Worm (Caenorhabditis elegans) whole organism, L4 larva: ENCODE data around the gene fbxc-27.

Source experiments
- D1046.2 ChIP-seq: fragments of 200-800 bp; sonication (Bioruptor generic); IDR thresholded peaks from 2 replicates; pipeline ENCODE4 v1.3.6; 2022; ENCODE audit warnings: missing genetic modification characterization, missing compliant biosample characterization
- F10B5.3 ChIP-seq: sonication (generic microtip); optimal IDR thresholded peaks from 2 replicates; lab custom pipeline; 2016; ENCODE audit warnings: mild to moderate bottlenecking, missing genetic modification characterization, missing compliant biosample characterization
- F26F4.8 ChIP-seq: fragments of 200-800 bp; sonication (Bioruptor generic); conservative IDR thresholded peaks from 2 replicates; pipeline ENCODE4 v1.3.6; 2022; ENCODE audit warnings: missing genetic modification characterization, missing compliant biosample characterization
- F37D6.2 ChIP-seq: sonication (generic microtip); optimal IDR thresholded peaks from 2 replicates; lab custom pipeline; 2016; ENCODE audit warnings: mild to moderate bottlenecking, missing genetic modification characterization, missing compliant biosample characterization
- T20F7.1 ChIP-seq: fragments of 200-800 bp; sonication (Bioruptor generic); optimal IDR thresholded peaks from 2 replicates; lab custom pipeline; 2018; ENCODE audit warnings: mild to moderate bottlenecking, missing genetic modification characterization, missing compliant biosample characterization
- Y48G9A.11 ChIP-seq: fragments of 200-800 bp; sonication (Bioruptor generic); IDR thresholded peaks from 2 replicates; pipeline ENCODE4 v1.3.6; 2022; ENCODE audit warnings: missing genetic modification reagents, missing genetic modification characterization, missing compliant biosample characterization
- ceh-20 ChIP-seq: fragments of 200-800 bp; sonication (Bioruptor generic); IDR thresholded peaks from 2 replicates; pipeline ENCODE4 v1.3.6; 2022; ENCODE audit warnings: missing genetic modification reagents, missing genetic modification characterization, missing compliant biosample characterization
- ceh-44 ChIP-seq: fragments of 200-800 bp; sonication (Bioruptor generic); IDR thresholded peaks from 2 replicates; pipeline ENCODE4 v1.3.6; 2022; ENCODE audit warnings: missing genetic modification reagents, missing genetic modification characterization, missing compliant biosample characterization
- ceh-62 ChIP-seq: sonication (generic microtip); optimal IDR thresholded peaks from 2 replicates; lab custom pipeline; 2017; ENCODE audit warnings: missing biosample characterization, missing genetic modification characterization
- ces-1 ChIP-seq: fragments of 150-350 bp; sonication (generic microtip); optimal IDR thresholded peaks from 4 replicates; lab custom pipeline; 2014; ENCODE audit warnings: missing biosample characterization, missing genetic modification reagents, missing genetic modification characterization
- ctbp-1 ChIP-seq: fragments of 200-800 bp; sonication (Bioruptor generic); IDR thresholded peaks from 2 replicates; pipeline ENCODE4 v1.3.6; 2022; ENCODE audit warnings: missing genetic modification reagents, missing genetic modification characterization, missing compliant biosample characterization
- daf-16 ChIP-seq, 3 experiments: sonication (generic microtip); optimal IDR thresholded peaks; 2 replicates each; lab custom pipeline; 2016 to 2017; ENCODE audit warnings: missing genetic modification characterization in 3 of 3, missing genetic modification reagents in 3 of 3, mild to moderate bottlenecking in 2 of 3, missing compliant biosample characterization in 2 of 3, missing biosample characterization in 1 of 3, moderate library complexity in 1 of 3
- daf-19 ChIP-seq: fragments of 200-800 bp; sonication (Bioruptor generic); conservative IDR thresholded peaks from 2 replicates; pipeline ENCODE4 v1.3.6; 2022; ENCODE audit warnings: missing genetic modification characterization, missing compliant biosample characterization
- dmd-6 ChIP-seq: fragments of 200-800 bp; sonication (Bioruptor generic); IDR thresholded peaks from 2 replicates; pipeline ENCODE4 v1.3.6; 2022; ENCODE audit warnings: missing genetic modification reagents, missing genetic modification characterization, missing compliant biosample characterization
- dmd-8 ChIP-seq: fragments of 200-800 bp; sonication (Bioruptor generic); IDR thresholded peaks from 2 replicates; pipeline ENCODE4 v1.3.6; 2022; ENCODE audit warnings: missing genetic modification characterization, missing compliant biosample characterization
- dmd-9 ChIP-seq: fragments of 200-800 bp; sonication (Bioruptor generic); IDR thresholded peaks from 2 replicates; pipeline ENCODE4 v1.3.6; 2022; ENCODE audit warnings: missing genetic modification reagents, missing genetic modification characterization, missing compliant biosample characterization
- dve-1 ChIP-seq: sonication (generic microtip); optimal IDR thresholded peaks from 2 replicates; lab custom pipeline; 2017; ENCODE audit warnings: antibody characterized with exemption, mild to moderate bottlenecking, missing genetic modification characterization, missing compliant biosample characterization; ENCODE audit not compliant: insufficient read depth
- egl-43 ChIP-seq: fragments of 200-800 bp; sonication (Bioruptor generic); IDR thresholded peaks from 2 replicates; pipeline ENCODE4 v1.3.6; 2022; ENCODE audit warnings: missing genetic modification reagents, missing genetic modification characterization, missing compliant biosample characterization
- fos-1 ChIP-seq: fragments of 150-350 bp; optimal IDR thresholded peaks from 2 replicates; lab custom pipeline; 2014; ENCODE audit warnings: missing biosample characterization, missing genetic modification characterization
- hif-1 ChIP-seq, 2 experiments: sonication (generic microtip); optimal IDR thresholded peaks; 2 replicates each; lab custom pipeline; 2016 to 2017; ENCODE audit warnings: missing compliant biosample characterization in 2 of 2, missing genetic modification characterization in 2 of 2, missing genetic modification reagents in 2 of 2, missing genotype in 2 of 2, mild to moderate bottlenecking in 1 of 2
- hlh-11 ChIP-seq: fragments of 200-800 bp; sonication (Bioruptor generic); optimal IDR thresholded peaks from 2 replicates; lab custom pipeline; 2018; ENCODE audit warnings: mild to moderate bottlenecking, missing genetic modification characterization, missing compliant biosample characterization
- hlh-30 ChIP-seq: sonication (generic microtip); optimal IDR thresholded peaks from 2 replicates; lab custom pipeline; 2017; ENCODE audit warnings: antibody characterized with exemption, mild to moderate bottlenecking, missing genetic modification characterization, missing compliant biosample characterization; ENCODE audit not compliant: insufficient read depth
- lin-1 ChIP-seq: fragments of 200-800 bp; sonication (Bioruptor generic); IDR thresholded peaks from 2 replicates; pipeline ENCODE4 v1.3.6; 2022; ENCODE audit warnings: missing genetic modification reagents, missing genetic modification characterization, missing compliant biosample characterization
- lin-13 ChIP-seq: fragments of 150-350 bp; optimal IDR thresholded peaks from 2 replicates; lab custom pipeline; 2014; ENCODE audit warnings: missing biosample characterization, missing genetic modification reagents, missing genetic modification characterization
- lin-15B ChIP-seq: fragments of 150-350 bp; sonication (generic microtip); optimal IDR thresholded peaks from 3 replicates; lab custom pipeline; 2014; ENCODE audit warnings: missing biosample characterization, missing genetic modification characterization
- lin-29 ChIP-seq: fragments of 200-800 bp; sonication (Bioruptor generic); IDR thresholded peaks from 2 replicates; pipeline ENCODE4 v1.3.6; 2022; ENCODE audit warnings: missing genetic modification reagents, missing genetic modification characterization, missing compliant biosample characterization
- lir-3 ChIP-seq: sonication (generic microtip); optimal IDR thresholded peaks from 2 replicates; lab custom pipeline; 2016; ENCODE audit warnings: mild to moderate bottlenecking, missing genetic modification characterization, missing compliant biosample characterization
- madf-9 ChIP-seq: fragments of 200-800 bp; sonication (Bioruptor generic); conservative IDR thresholded peaks from 2 replicates; pipeline ENCODE4 v1.3.6; 2022; ENCODE audit warnings: missing genetic modification reagents, missing genetic modification characterization, missing compliant biosample characterization
- mdl-1 ChIP-seq, 2 experiments: fragments of 150-350 bp in 1 of 2; sonication (generic microtip) in 1 of 2; optimal IDR thresholded peaks; 2 replicates each; lab custom pipeline; 2014 to 2017; ENCODE audit warnings: missing biosample characterization in 2 of 2, missing genetic modification characterization in 2 of 2
- mdt-29 ChIP-seq: fragments of 200-800 bp; sonication (Bioruptor generic); IDR thresholded peaks from 2 replicates; pipeline ENCODE4 v1.3.6; 2022; ENCODE audit warnings: missing genetic modification reagents, missing genetic modification characterization, missing compliant biosample characterization
- mxl-3 ChIP-seq: fragments of 200-800 bp; sonication (Bioruptor generic); optimal IDR thresholded peaks from 2 replicates; lab custom pipeline; 2018; ENCODE audit warnings: mild to moderate bottlenecking, missing genetic modification characterization, missing compliant biosample characterization
- nhr-10 ChIP-seq: fragments of 150-350 bp; optimal IDR thresholded peaks from 2 replicates; lab custom pipeline; 2014; ENCODE audit warnings: missing biosample characterization, missing genetic modification characterization
- nhr-11 ChIP-seq: fragments of 150-350 bp; optimal IDR thresholded peaks from 2 replicates; lab custom pipeline; 2014; ENCODE audit warnings: missing biosample characterization, missing genetic modification characterization
- nhr-48 ChIP-seq: sonication (generic microtip); optimal IDR thresholded peaks from 2 replicates; lab custom pipeline; 2016; ENCODE audit warnings: mild to moderate bottlenecking, missing genetic modification characterization, missing compliant biosample characterization
- nhr-6 ChIP-seq: fragments of 150-350 bp; optimal IDR thresholded peaks from 2 replicates; lab custom pipeline; 2014; ENCODE audit warnings: missing biosample characterization, missing genetic modification characterization
- nhr-76 ChIP-seq: fragments of 150-350 bp; optimal IDR thresholded peaks from 2 replicates; lab custom pipeline; 2014; ENCODE audit warnings: missing biosample characterization, missing genetic modification characterization
- nhr-77 ChIP-seq: fragments of 150-350 bp; optimal IDR thresholded peaks from 2 replicates; lab custom pipeline; 2014; ENCODE audit warnings: missing biosample characterization, missing genetic modification characterization
- pha-4 ChIP-seq, 2 experiments: fragments of 150-350 bp in 1 of 2; fragments of 200-800 bp in 1 of 2; sonication (Bioruptor generic) in 1 of 2; IDR thresholded peaks in 1 of 2; optimal IDR thresholded peaks in 1 of 2; 2 replicates each; pipeline versions ENCODE4 v1.3.6 to Lab custom; 2014 to 2022; ENCODE audit warnings: missing genetic modification characterization in 2 of 2, missing genetic modification reagents in 2 of 2, missing biosample characterization in 1 of 2, missing compliant biosample characterization in 1 of 2
- pqm-1 ChIP-seq: sonication (generic microtip); optimal IDR thresholded peaks from 2 replicates; lab custom pipeline; 2017; ENCODE audit warnings: missing biosample characterization, missing genetic modification characterization
- set-16 ChIP-seq: fragments of 200-800 bp; sonication (Bioruptor generic); IDR thresholded peaks from 2 replicates; pipeline ENCODE4 v1.3.6; 2022; ENCODE audit warnings: missing genetic modification reagents, missing genetic modification characterization, missing compliant biosample characterization
- snpc-4 ChIP-seq: fragments of 150-350 bp; optimal IDR thresholded peaks from 2 replicates; lab custom pipeline; 2014; ENCODE audit warnings: missing biosample characterization, missing genetic modification characterization
- unc-39 ChIP-seq: sonication (generic microtip); optimal IDR thresholded peaks from 2 replicates; lab custom pipeline; 2017; ENCODE audit warnings: missing biosample characterization, missing genetic modification characterization
- unc-62 ChIP-seq, 3 experiments: fragments of 150-350 bp in 1 of 3; sonication (generic microtip); optimal IDR thresholded peaks in 2 of 3; peaks in 1 of 3; 1 replicate in 1 of 3; 2 replicates in 2 of 3; lab custom pipeline; 2014 to 2017; ENCODE audit warnings: missing biosample characterization in 3 of 3, missing genetic modification characterization in 3 of 3, missing genetic modification reagents in 3 of 3, missing genotype in 1 of 3
- vab-7 ChIP-seq: fragments of 200-800 bp; sonication (Bioruptor generic); IDR thresholded peaks from 2 replicates; pipeline ENCODE4 v1.3.6; 2022; ENCODE audit warnings: missing genetic modification reagents, missing genetic modification characterization, missing compliant biosample characterization
- zag-1 ChIP-seq: fragments of 150-350 bp; optimal IDR thresholded peaks from 2 replicates; lab custom pipeline; 2014; ENCODE audit warnings: missing biosample characterization, missing genetic modification characterization
- zip-11 ChIP-seq: fragments of 200-800 bp; sonication (Bioruptor generic); IDR thresholded peaks from 2 replicates; pipeline ENCODE4 v1.3.6; 2022; ENCODE audit warnings: missing genetic modification characterization, missing compliant biosample characterization
- zip-2 ChIP-seq: fragments of 150-350 bp; optimal IDR thresholded peaks from 2 replicates; lab custom pipeline; 2014; ENCODE audit warnings: missing biosample characterization, missing genetic modification characterization

fbxc-27 gene

DNA sequence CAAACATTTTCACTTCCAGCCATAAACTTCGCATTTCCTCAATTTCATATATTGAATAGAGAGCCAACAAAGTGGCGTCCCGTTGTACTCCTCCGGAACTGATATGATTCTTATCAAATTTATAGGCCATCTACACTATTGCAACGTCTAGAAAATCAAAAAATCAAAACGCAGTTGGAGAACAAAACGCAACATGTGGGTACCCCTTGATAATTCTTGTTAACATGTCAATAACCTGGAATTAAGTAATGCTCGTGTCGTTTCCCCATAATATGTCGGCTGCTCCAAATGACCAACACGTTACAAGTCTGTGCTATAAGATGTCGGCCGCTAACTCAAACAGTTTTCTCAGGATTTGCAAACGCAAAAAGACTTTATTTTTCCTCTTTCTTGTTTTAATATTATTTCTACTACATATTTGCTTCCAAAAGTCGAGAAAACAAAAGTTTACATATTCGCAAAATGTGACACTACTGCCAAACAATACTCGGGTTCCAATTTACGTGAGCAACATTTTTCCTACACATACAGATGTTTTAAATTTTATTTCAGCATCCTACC lies 28.8 kb upstream of the fbxc-27 start (continued):
- TF ChIP-seq nhr-48, result no peak
- no peak for TF ChIP-seq mdl-1 (tag; optimal IDR thresholded peaks at IDR 0.05; lab: Kevin White, UChicago)
- no peak for TF ChIP-seq nhr-6 (tag; lab: Kevin White, UChicago)
- TF ChIP-seq lin-13 (GFP tag; lab: Kevin White, UChicago), result peak; percentile 20
- no peak for TF ChIP-seq lin-1 (GFP tag; lab: Robert Waterston, UW)
- no peak for TF ChIP-seq hlh-30 (tag; lab: Kevin White, UChicago)
- peak; percentile 9 for TF ChIP-seq dve-1 (tag; lab: Kevin White, UChicago)
- TF ChIP-seq Y48G9A.11, result no peak
- no peak for TF ChIP-seq lin-29
- TF ChIP-seq pqm-1 (tag; lab: Kevin White, UChicago), result peak; percentile 87
- TF ChIP-seq zip-2 (tag; lab: Kevin White, UChicago), result no peak
- no peak for TF ChIP-seq vab-7 (GFP tag; lab: Robert Waterston, UW)
- TF ChIP-seq snpc-4, result no peak
- TF ChIP-seq dmd-8 (GFP tag; lab: Robert Waterston, UW), result no peak
- TF ChIP-seq mxl-3 (GFP tag; lab: Kevin White, UChicago), result no peak
- no peak for TF ChIP-seq ces-1 (GFP tag; lab: Kevin White, UChicago)
- no peak for TF ChIP-seq nhr-76 (tag; lab: Kevin White, UChicago)

DNA sequence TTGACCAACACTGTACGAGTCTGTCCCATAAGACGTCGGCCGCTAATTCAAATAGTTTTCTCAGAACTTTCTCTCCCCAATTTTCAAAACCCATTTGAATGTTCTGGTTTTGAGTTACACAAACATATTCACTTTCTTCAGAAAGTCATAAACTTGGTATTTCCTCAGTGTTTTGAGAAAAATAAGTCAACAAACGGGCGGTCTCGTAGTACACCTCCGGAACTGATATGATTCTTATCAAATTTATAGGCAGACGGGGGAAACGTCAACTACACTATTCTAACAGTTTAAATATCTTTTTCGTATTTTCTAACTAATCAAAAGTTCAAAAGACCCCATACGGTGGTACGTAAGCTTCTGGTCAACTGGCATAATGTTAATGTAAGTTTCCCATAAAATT lies 25.4 kb upstream of the fbxc-27 start:
- TF ChIP-seq set-16 (GFP tag; lab: Robert Waterston, UW), result no peak
- TF ChIP-seq unc-39, result no peak
- peak; percentile 4 for TF ChIP-seq hlh-11 (tag; lab: Kevin White, UChicago)
- TF ChIP-seq hif-1 (tag; optimal IDR thresholded peaks at IDR 0.05; lab: Kevin White, UChicago), result no peak
- no peak for TF ChIP-seq dmd-9 (GFP tag; lab: Robert Waterston, UW)
- TF ChIP-seq daf-19 (GFP tag; lab: Robert Waterston, UW), result no peak
- TF ChIP-seq nhr-10 (tag; lab: Kevin White, UChicago), result no peak
- TF ChIP-seq zag-1, result no peak
- no peak for TF ChIP-seq F37D6.2 (tag; lab: Kevin White, UChicago)
- TF ChIP-seq F10B5.3, result no peak
- no peak for TF ChIP-seq mdt-29 (GFP tag; lab: Robert Waterston, UW)
- no peak for TF ChIP-seq nhr-76 (tag; lab: Kevin White, UChicago)
- TF ChIP-seq daf-16 (GFP tag; optimal IDR thresholded peaks at IDR 0.05; lab: Kevin White, UChicago), result no peak
- peak; percentile 37 for TF ChIP-seq daf-16 (tag; optimal IDR thresholded peaks at IDR 0.05; lab: Kevin White, UChicago)
- no peak for TF ChIP-seq ceh-62 (tag; lab: Kevin White, UChicago)
- no peak for TF ChIP-seq dve-1 (tag; lab: Kevin White, UChicago)
- TF ChIP-seq F26F4.8 (GFP tag; lab: Robert Waterston, UW), result no peak
- no peak for TF ChIP-seq ctbp-1 (GFP tag; lab: Robert Waterston, UW)
- no peak for TF ChIP-seq zip-11
- no peak for TF ChIP-seq madf-9
- TF ChIP-seq T20F7.1 (GFP tag; lab: Kevin White, UChicago), result no peak
- peak; percentile 15; the same call in 1 of the 2 replicates for TF ChIP-seq dmd-6 (GFP tag; lab: Robert Waterston, UW)
- no peak for TF ChIP-seq ceh-44 (GFP tag; lab: Robert Waterston, UW)
- TF ChIP-seq pha-4 (GFP tag; IDR thresholded peaks at IDR 0.05; lab: Robert Waterston, UW), result no peak
- no peak for TF ChIP-seq pha-4 (tag; optimal IDR thresholded peaks at IDR 0.05; lab: Kevin White, UChicago)
- peak; percentile 18 for TF ChIP-seq nhr-77 (tag; lab: Kevin White, UChicago)
- no peak for TF ChIP-seq lir-3 (tag; lab: Kevin White, UChicago)
- TF ChIP-seq dmd-8 (GFP tag; lab: Robert Waterston, UW), result no peak
- TF ChIP-seq fos-1 (tag; lab: Kevin White, UChicago), result no peak
- no peak for TF ChIP-seq D1046.2 (GFP tag; lab: Robert Waterston, UW)
- no peak for TF ChIP-seq vab-7 (GFP tag; lab: Robert Waterston, UW)
- TF ChIP-seq unc-62 (GFP tag; optimal IDR thresholded peaks at IDR 0.05 in 1 of 2; lab: Kevin White, UChicago), result peak in 1 of 2 experiments; percentile 73
- TF ChIP-seq unc-62 (tag; optimal IDR thresholded peaks at IDR 0.05; lab: Kevin White, UChicago), result no peak
- TF ChIP-seq egl-43 (GFP tag; lab: Robert Waterston, UW), result no peak
- TF ChIP-seq lin-15B (tag; lab: Kevin White, UChicago), result no peak
- no peak for TF ChIP-seq nhr-11
- TF ChIP-seq lin-13 (GFP tag; lab: Kevin White, UChicago), result no peak
- no peak for TF ChIP-seq lin-29
- peak; percentile 57 for TF ChIP-seq pqm-1 (tag; lab: Kevin White, UChicago)
- no peak for TF ChIP-seq ceh-20
